Worm (Caenorhabditis elegans): Measurements from ENCODE around the gene F09E10.6.

The F09E10.6 gene

DNA sequence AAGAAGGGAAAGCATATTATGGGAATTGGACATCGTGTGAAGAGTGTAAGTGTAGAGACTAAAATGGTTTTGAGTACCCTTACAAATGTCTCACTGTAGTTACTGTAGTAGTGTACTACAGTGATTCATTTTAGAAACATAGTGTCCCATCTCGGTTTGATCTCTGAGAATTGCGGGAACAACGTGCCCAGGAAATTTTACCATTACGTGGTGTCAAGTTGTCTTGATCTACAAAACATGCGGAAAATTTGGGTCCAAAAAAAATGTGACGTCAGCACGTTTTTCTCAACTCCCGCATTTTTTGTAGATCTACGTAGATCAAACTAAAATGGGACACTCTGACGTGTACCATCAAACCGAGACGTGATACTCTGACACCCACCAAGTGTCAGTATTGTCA, 14.3 kb downstream of the F09E10.6 start:
- no peak for TF ChIP-seq unc-62 (GFP tag; optimal IDR thresholded peaks at IDR 0.05)

DNA sequence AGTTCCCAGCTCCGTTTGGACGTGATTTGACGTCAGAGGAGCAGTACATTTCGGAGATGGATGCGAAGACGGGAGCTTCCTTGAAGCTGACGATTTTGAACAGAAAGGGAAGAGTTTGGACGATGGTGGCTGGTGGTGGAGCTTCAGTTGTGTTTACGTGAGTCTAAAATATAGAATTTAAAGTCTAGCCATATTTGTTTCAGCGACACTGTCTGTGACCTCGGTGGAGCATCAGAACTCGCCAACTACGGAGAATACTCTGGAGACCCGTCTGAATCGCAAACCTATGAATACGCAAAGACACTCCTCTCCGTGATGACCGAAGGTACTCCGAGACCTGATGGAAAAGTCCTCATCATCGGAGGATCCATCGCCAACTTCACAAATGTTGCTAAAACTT, 16.9 kb downstream of the F09E10.6 start:
- TF ChIP-seq unc-62 (GFP tag; optimal IDR thresholded peaks at IDR 0.05), result no peak

DNA sequence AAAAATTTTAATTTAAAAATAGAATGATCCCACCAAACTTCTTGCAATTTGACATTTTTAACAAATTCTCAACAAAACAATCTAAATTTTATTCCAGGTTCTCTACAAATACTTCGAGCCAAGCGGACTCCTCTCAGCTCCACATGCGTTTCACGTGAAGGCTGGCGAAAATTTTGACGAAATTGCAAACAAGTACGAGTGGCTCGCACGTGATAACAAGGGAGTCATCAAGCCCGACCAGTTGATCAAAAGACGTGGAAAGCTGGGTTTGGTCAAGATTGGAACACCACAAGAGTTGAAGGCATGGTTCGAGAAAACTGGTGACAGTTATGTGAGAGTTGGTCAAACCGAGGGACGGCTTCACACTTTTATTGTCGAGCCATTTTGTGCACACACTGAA, 17.8 kb downstream of the F09E10.6 start:
- TF ChIP-seq unc-62 (GFP tag; optimal IDR thresholded peaks at IDR 0.05), result no peak

DNA sequence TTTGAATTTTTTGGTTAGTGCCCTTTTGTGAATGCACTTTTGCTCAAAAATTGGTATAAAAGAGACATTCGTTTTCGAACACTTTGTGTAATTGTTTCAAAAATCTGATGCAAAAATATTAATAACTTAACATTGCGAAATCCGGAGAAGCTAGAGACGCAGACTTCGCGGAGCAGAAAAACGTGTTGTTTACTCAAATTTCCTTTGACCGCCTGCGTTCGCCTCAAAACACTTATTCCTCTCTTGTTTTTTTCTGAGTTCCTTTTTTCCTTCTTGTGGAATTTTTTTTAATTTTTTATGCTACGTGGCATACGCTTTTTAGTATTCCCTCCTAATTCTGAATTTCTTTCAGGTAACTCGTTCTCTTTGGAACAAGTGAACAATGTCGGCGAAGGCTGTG, 18.3 kb downstream of the F09E10.6 start, which contains the start of gene acly-1:
Gene acly-1 (plus strand): TSS at position 353 of the 400 bp plus-strand sequence.
- TF ChIP-seq unc-62 (GFP tag; optimal IDR thresholded peaks at IDR 0.05), result no peak

DNA sequence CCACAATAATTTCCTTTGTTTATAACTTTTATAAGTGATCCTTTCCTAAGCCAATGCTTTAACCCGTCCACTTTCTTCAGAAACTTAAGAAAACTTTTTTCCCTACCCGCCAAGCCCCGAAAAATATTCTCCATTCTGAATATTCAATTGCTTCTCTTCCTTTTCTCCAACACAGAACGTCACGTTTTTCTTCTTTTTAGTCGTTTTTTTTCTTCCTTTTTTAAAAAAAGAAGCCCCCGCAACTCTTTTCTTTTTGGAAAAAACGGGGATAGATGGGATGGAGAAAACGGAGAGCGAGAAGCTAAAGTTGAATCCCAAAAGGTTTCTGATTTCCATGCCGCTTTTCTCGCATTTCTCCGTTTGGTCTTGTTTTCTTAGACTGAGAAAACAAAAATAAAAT, 18.9 kb downstream of the F09E10.6 start:
- no peak for TF ChIP-seq unc-62 (GFP tag; optimal IDR thresholded peaks at IDR 0.05)

DNA sequence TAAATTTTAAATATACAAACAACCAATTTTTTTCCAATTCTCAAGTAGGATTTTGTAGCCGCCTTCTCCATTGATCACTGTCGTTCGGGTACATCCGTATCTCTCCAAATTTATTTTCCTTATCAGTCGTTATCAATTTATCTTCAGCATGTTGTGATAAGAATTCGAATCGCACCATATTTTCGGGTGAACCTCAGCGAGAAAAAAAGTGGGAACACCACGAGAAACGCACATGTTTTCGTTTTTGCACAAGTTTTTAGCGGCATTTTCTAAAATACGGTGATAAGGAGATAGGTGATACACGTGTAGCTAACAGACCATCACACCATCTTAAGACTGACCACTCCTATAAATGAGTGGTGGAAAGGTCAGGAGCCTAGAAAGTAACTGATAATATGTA, 19.5 kb downstream of the F09E10.6 start:
- no peak for TF ChIP-seq unc-62 (GFP tag; optimal IDR thresholded peaks at IDR 0.05)

DNA sequence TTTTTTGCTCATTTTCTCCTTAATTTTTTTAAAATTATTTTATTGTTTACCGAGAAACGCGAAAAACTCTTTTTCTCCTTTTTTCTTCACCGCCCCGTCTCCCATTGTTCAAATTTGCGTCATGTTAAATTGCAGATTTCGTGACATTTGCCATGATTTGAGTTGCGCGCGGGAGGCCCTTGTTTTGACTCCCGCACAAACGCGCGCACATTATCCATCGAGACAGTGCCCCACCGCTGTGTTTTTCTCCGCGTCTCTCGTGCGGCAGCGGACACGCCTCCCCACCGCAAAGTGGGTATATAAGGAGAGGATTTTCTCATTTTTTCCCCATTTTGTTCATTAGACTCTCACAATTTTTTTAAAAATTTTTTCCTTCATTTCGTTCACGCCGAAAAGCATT, 21.5 kb downstream of the F09E10.6 start:
- no peak for TF ChIP-seq unc-62 (GFP tag; optimal IDR thresholded peaks at IDR 0.05)

DNA sequence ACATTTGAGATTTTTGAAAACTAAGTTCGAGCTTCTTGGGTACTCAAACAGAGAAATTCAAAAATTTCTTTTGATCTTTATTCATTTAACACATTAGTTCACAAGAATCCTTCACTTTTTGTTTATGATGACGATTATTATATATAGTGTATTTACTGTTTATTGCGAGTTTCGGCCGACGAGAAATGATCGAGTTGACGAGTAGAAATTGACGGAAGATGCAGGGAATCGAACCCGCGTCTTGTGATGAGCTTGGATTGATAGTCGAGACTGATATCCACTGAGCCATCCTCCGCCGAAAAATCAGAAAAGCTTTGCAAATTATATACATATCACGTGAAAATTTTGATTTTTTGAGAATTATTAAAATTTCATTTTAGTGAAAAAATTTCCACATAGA, 23.7 kb downstream of the F09E10.6 start:
- TF ChIP-seq unc-62 (GFP tag; optimal IDR thresholded peaks at IDR 0.05), result no peak

DNA sequence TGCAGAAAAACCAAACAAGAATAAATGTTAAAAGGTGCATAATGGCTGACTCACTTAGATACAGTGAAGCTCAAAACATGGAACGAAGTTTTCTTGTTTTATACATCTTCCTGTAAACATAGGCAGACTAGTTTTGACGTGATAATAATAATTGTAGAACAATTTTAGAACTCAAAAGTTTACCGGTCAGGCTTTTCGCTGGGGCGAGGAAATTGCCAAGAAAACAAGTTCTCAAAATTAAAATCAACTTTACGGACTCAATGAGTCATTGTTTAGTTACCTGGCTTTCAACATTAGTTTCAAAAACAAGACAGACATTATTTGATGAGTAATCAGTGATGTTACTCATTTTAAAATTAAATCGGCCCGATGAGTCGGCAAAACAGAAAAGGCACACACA, 24.6 kb downstream of the F09E10.6 start, which contains the start of gene D1005.5:
Gene D1005.5 (minus strand): TSS at position 101 of the 400 bp plus-strand sequence.
- no peak for TF ChIP-seq unc-62 (GFP tag; optimal IDR thresholded peaks at IDR 0.05)

DNA sequence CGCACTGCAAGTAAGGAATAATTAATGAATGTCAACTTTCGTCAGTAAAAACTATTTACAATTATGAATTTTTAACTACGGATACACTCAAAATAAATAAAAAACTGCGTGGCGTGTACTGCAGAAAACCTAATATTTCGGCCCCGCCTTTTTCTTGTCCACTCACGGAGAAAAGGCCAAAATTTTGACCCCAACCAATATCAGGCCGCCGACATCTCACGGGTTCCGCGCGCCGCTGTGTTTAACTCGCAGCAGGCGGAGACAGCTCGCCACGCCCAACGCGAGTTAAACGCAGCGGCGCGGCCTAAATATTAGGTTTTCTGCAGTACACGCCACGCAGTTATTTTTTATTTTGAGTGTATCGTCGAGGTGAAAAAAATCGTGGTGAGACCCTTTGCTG, 26.2 kb downstream of the F09E10.6 start:
- no peak for TF ChIP-seq unc-62 (GFP tag; optimal IDR thresholded peaks at IDR 0.05)

DNA sequence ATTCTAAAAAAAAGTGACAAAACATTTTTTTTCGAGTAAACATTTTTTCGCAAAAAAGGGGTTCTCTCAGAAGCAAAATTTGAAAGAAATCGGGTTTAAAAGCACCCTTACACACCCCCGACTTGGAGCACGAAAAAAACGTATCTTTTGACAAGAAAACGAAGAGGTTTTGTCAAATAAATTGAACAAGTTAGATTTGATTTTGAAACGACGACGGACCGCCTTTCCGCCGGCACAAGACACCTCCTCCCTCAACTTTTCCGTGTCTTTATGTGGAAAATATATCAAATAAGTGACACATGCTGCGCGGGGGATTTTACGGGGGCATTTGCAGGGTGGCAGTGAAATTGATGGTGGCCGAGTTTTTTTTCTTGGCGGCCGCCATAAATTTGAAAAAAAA, 29.4 kb downstream of the F09E10.6 start:
- no peak for TF ChIP-seq unc-62 (GFP tag; optimal IDR thresholded peaks at IDR 0.05)

DNA sequence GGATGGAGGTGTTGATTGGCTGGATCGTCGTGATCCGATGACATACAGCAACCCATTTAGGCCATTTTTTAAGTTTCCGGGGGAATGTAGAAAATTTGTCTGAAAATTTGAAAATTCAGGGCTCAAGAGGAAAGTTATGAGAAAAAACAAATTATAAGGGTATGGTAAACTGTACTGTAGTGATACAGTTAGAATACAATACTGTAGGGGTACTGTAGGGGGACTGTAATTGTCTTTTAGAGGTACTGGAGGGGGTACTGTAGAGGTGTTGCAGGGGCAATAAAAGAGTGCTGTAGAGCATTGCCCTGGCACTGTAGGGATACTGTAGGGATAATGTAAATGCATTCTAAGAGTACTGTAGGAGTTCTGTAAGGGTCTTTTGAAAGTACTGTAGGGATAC, 32.8 kb downstream of the F09E10.6 start, which contains the start of gene D1005.6:
Gene D1005.6 (minus strand): TSS at position 101 of the 400 bp plus-strand sequence.
- no peak for TF ChIP-seq unc-62 (GFP tag; optimal IDR thresholded peaks at IDR 0.05)

DNA sequence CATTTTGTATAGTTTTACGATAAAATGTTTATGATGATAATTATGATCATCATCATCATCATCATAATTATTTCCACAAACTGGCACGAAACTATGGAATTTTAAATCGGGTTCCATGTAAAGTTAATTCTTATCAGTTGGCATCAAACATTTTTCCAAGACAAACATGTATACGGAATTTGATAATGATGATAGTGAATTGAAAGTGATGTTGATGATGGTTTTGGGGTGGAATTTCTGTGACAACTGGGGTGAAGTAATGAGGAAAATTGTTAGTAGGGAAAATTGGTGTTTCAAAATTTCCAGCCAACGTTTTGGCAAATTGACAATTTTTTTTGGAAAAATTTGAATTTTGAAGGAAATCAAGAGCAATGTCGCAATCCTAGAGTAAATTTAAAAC, 37.7 kb downstream of the F09E10.6 start:
- no peak for TF ChIP-seq unc-62 (GFP tag; optimal IDR thresholded peaks at IDR 0.05)

DNA sequence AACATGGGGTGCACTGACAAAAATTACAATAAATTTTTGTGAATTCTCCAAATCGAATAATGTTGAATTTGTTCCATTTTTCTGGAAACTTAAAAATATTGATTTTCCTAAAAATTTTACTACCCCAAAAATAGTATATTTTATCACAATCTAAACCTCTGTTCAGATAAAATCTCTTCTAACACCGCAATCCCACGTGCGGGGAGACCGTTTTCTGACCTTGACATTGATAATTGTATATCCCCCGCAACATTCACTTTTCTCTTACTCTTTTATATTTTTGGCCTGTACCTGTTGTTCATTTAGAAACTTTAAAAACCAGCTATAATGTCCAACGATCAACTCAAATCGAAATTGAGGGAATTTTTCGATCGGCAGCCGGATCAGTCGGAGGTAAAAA, 38.7 kb downstream of the F09E10.6 start, which contains the start of gene D1005.2:
Gene D1005.2 (plus strand): TSS at position 230 of the 400 bp plus-strand sequence.
- TF ChIP-seq unc-62 (GFP tag; optimal IDR thresholded peaks at IDR 0.05), result no peak

DNA sequence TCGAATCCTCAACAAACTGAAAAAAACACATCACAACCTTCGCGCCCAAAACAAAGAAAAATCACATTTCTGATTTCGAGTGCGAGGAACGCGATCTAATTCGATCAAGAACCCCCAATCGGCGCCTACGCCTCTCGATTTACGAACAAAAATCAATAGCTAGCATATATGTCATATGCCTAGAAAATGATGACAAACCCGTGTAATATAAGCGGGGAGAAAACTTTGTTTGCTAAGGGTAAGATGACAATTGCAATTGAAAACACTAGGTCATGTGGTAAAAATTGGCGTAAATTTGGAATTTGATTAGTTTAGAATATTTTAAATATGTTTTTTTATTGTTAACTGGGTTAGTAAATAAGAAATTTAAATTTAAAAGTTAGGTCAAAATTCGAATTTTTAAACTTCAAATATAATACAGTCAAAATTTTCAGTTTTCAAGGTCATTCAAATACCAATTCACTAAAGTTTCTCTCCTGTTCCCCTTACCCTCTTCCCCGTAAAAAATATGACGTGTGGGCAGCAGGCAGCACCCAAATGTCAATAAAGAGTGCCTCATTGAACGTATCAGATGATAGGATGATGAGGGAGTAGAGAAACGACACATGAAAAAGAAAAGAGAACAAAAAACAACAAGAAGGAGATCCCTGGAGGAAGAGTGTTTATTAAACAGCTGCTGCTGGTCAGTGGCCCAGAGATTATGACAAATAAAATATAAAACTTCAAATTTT, 41.0 kb downstream of the F09E10.6 start:
- TF ChIP-seq unc-62 (GFP tag; optimal IDR thresholded peaks at IDR 0.05), result no peak

DNA sequence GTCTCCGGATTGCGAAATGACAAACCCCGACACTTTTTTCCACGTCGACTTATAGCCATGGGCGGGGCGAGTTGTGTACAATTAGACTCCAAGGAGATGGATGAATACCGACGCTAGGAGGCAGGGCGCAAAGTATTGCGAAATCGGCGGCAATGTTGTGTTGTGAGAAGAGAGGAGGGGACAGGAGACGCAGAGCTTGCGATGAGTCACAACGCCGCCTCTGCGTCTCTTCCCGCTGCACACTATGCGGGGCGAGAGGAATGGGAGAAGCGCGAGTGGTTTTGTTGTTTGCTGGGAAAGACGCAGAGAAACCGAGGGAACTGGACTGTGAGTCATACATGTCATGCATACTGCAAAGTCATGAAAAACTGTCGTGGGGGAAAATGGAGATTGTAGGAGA, 43.1 kb downstream of the F09E10.6 start:
- no peak for TF ChIP-seq unc-62 (GFP tag; optimal IDR thresholded peaks at IDR 0.05)

DNA sequence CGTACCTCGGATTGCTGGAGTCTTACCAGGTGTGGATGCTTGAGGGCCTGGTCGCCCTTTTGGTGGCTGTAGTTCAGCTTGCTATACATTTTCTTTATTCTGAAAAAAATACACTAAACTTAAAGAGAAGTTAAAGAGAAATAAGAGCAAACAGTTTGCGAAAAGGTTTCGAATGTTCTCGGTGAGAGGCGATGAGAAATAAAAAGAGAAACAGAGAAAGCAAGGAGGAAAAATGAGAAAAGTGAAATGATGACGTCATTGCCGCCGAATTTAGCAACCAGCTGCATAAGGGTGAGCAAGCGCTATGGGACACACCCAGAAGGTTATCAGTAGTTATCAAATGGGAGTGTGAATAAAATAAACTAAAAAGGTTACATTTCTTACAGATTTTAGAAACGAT, 43.7 kb downstream of the F09E10.6 start, which contains the start of gene cebp-1:
Gene cebp-1 (minus strand): TSS at position 99 of the 400 bp plus-strand sequence.
- no peak for TF ChIP-seq unc-62 (GFP tag; optimal IDR thresholded peaks at IDR 0.05)

All from whole organism, dauer.